Fruit fly (Drosophila melanogaster) whole organism, wandering third instar larva: ENCODE measurements around the gene CG43880.
A peak's percentile ranks its signal among the peaks of the same experiment; 100 is the strongest.

Experiments used
- CG9705 ChIP-seq: fragments of 200-800 bp; sonication (Bioruptor generic); optimal IDR thresholded peaks from 2 replicates; lab custom pipeline; 2018; ENCODE audit warnings: missing biosample characterization, mild to moderate bottlenecking, missing genetic modification characterization
- Dfd ChIP-seq: fragments of >200 bp; optimal IDR thresholded peaks from 2 replicates; lab custom pipeline; 2017; ENCODE audit warnings: missing biosample characterization, missing genetic modification characterization
- Dif ChIP-seq: fragments of 200-275, 200-300 bp; sonication (Bioruptor generic); optimal IDR thresholded peaks from 2 replicates; lab custom pipeline; 2018; ENCODE audit warnings: missing biosample characterization, missing genetic modification characterization; ENCODE audit not compliant: partially characterized antibody
- HLH106 ChIP-seq: fragments of 200-800 bp; optimal IDR thresholded peaks from 3 replicates; lab custom pipeline; 2019; ENCODE audit warnings: missing biosample characterization, mild to moderate bottlenecking, missing genetic modification characterization, moderate library complexity
- Hnf4 ChIP-seq: fragments of 200-800 bp; sonication (Bioruptor generic); optimal IDR thresholded peaks from 2 replicates; lab custom pipeline; 2016; ENCODE audit warnings: missing biosample characterization, mild to moderate bottlenecking, missing genetic modification characterization
- Hr83 ChIP-seq: fragments of 200-300 bp; sonication (Bioruptor generic); optimal IDR thresholded peaks from 2 replicates; lab custom pipeline; 2016; ENCODE audit warnings: missing biosample characterization, mild to moderate bottlenecking, missing genetic modification characterization, moderate library complexity; ENCODE audit not compliant: poor library complexity, severe bottlenecking
- Jra ChIP-seq: sonication (Bioruptor generic); optimal IDR thresholded peaks from 2 replicates; lab custom pipeline; 2016; ENCODE audit warnings: missing biosample characterization, missing genetic modification characterization
- Myc ChIP-seq: fragments of >200 bp; optimal IDR thresholded peaks from 2 replicates; lab custom pipeline; 2017
- N ChIP-seq: fragments of >200 bp; optimal IDR thresholded peaks from 2 replicates; lab custom pipeline; 2018; ENCODE audit warnings: missing biosample characterization, missing external identifiers, missing genetic modification characterization
- Rel ChIP-seq, 2 experiments: fragments of 200-800 bp; sonication (Bioruptor generic) in 1 of 2; optimal IDR thresholded peaks; 2 replicates in 1 of 2; 3 replicates in 1 of 2; lab custom pipeline; 2016 to 2019; ENCODE audit warnings: mild to moderate bottlenecking in 2 of 2, missing biosample characterization in 2 of 2, missing genetic modification characterization in 2 of 2, moderate library complexity in 1 of 2
- Sp1 ChIP-seq: fragments of 200-800 bp; sonication (Bioruptor generic); optimal IDR thresholded peaks from 3 replicates; lab custom pipeline; 2019; ENCODE audit warnings: missing biosample characterization, mild to moderate bottlenecking, missing genetic modification characterization, moderate library complexity
- Vsx2 ChIP-seq: fragments of 200-300, 225-300 bp; sonication (Bioruptor generic); optimal IDR thresholded peaks from 2 replicates; lab custom pipeline; 2018; ENCODE audit warnings: missing biosample characterization, missing genetic modification characterization; ENCODE audit not compliant: partially characterized antibody
- br ChIP-seq: fragments of 200-800 bp; sonication (Bioruptor generic); optimal IDR thresholded peaks from 2 replicates; lab custom pipeline; 2016; ENCODE audit warnings: missing biosample characterization, missing genetic modification characterization
- brk ChIP-seq: fragments of 200-800 bp; sonication (Bioruptor generic); optimal IDR thresholded peaks from 2 replicates; lab custom pipeline; 2016; ENCODE audit warnings: missing biosample characterization, mild to moderate bottlenecking, missing genetic modification characterization
- dl ChIP-seq, 2 experiments: fragments of 175-275, 200-275 bp in 1 of 2; fragments of 200-275 bp in 1 of 2; sonication (Bioruptor generic); optimal IDR thresholded peaks; lab custom pipeline; 2018; ENCODE audit warnings: mild to moderate bottlenecking in 2 of 2, missing biosample characterization in 2 of 2, missing genetic modification characterization in 2 of 2, moderate library complexity in 2 of 2; ENCODE audit not compliant: partially characterized antibody in 2 of 2, insufficient read depth in 1 of 2
- dmrt93B ChIP-seq: fragments of 200-800 bp; sonication (Bioruptor generic); optimal IDR thresholded peaks from 2 replicates; lab custom pipeline; 2018; ENCODE audit warnings: missing biosample characterization, mild to moderate bottlenecking, missing genetic modification characterization
- dsf ChIP-seq: sonication (Bioruptor generic); optimal IDR thresholded peaks from 2 replicates; lab custom pipeline; 2016; ENCODE audit warnings: missing biosample characterization, missing genetic modification characterization, borderline replicate concordance
- ey ChIP-seq: fragments of 200-800 bp; sonication (Bioruptor generic); optimal IDR thresholded peaks from 2 replicates; lab custom pipeline; 2016; ENCODE audit warnings: missing biosample characterization, missing genetic modification characterization
- fru ChIP-seq: fragments of 200-800 bp; sonication (Bioruptor generic); optimal IDR thresholded peaks from 3 replicates; lab custom pipeline; 2016; ENCODE audit warnings: missing biosample characterization, mild to moderate bottlenecking, missing genetic modification characterization
- h ChIP-seq: fragments of 200-800 bp; sonication (Bioruptor generic); optimal IDR thresholded peaks from 3 replicates; lab custom pipeline; 2016; ENCODE audit warnings: missing biosample characterization, mild to moderate bottlenecking, missing genetic modification characterization
- jim ChIP-seq: fragments of 175-275, 200-325 bp; sonication (Bioruptor generic); optimal IDR thresholded peaks from 2 replicates; lab custom pipeline; 2016; ENCODE audit warnings: missing biosample characterization, mild to moderate bottlenecking, missing genetic modification characterization
- lola ChIP-seq: fragments of >200 bp; optimal IDR thresholded peaks from 2 replicates; lab custom pipeline; 2017; ENCODE audit warnings: missing biosample characterization, missing genetic modification characterization
- psq ChIP-seq: fragments of 200-800 bp; sonication (Bioruptor generic); optimal IDR thresholded peaks from 3 replicates; lab custom pipeline; 2017; ENCODE audit warnings: missing biosample characterization, mild to moderate bottlenecking, missing genetic modification characterization, moderate library complexity
- rgr ChIP-seq: fragments of 200-800 bp; sonication (Bioruptor generic); optimal IDR thresholded peaks from 3 replicates; lab custom pipeline; 2016; ENCODE audit warnings: missing biosample characterization, mild to moderate bottlenecking, missing genetic modification characterization
- tai ChIP-seq: sonication (Bioruptor generic); optimal IDR thresholded peaks from 2 replicates; lab custom pipeline; 2016; ENCODE audit warnings: missing biosample characterization, missing genetic modification characterization
- usp ChIP-seq: fragments of >200 bp; optimal IDR thresholded peaks from 2 replicates; lab custom pipeline; 2017; ENCODE audit warnings: missing biosample characterization, missing genetic modification characterization

The CG43880 gene

DNA sequence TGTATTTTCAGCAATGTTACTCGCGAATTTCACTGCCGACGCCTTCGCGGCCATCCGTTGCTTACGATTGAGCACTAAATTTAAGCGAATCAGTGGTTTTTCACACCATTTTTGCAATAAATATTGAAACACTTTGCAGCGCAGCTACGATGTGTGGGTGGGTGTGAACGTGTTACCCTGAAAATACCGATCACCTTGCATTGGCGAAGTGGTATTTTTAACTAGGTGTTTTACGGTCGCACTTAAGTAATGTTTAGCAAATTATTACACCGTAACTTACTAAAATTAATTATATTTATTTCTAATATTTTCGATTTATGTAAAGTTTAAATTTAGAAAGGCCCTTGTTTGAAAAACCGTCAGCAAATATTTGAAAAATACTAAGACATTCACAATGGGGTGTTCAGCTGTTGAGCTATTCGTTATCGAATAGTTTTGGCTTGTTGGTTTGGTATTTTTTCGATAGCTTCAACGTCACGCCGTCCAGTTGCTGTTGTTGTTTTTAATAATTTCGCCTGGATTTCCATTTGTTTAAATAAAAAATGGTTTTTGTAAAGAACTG lies 10.1 kb downstream of the CG43880 start, which contains the start of the genes syd and Srp9:
TSS of gene syd (minus strand) at position 188 of the 562 bp plus-strand sequence.
TSS of gene Srp9 (plus strand) at position 441 of the 562 bp plus-strand sequence.
- TF ChIP-seq Sp1, result no peak
- peak; percentile 63 for TF ChIP-seq psq (GFP tag; lab: Kevin White, UChicago)
- no peak for TF ChIP-seq Myc (lab: Kevin White, UChicago)
- no peak for TF ChIP-seq Rel (GFP tag; optimal IDR thresholded peaks at IDR 0.05; lab: Kevin White, UChicago)
- peak; percentile 56 for TF ChIP-seq Rel (tag; optimal IDR thresholded peaks at IDR 0.05; lab: Kevin White, UChicago)
- TF ChIP-seq brk, result peak; percentile 7

- TF ChIP-seq Dif (GFP tag; lab: Kevin White, UChicago), result no peak
- TF ChIP-seq psq (GFP tag; lab: Kevin White, UChicago), result peak; percentile 78
- no peak for TF ChIP-seq fru
- no peak for TF ChIP-seq br (GFP tag; lab: Kevin White, UChicago)
- TF ChIP-seq Dfd (GFP tag; lab: Kevin White, UChicago), result no peak
- TF ChIP-seq brk, result no peak
These were observed 10.7 kb downstream of the CG43880 start for dm6 chr3L:7935409-7935932.

DNA sequence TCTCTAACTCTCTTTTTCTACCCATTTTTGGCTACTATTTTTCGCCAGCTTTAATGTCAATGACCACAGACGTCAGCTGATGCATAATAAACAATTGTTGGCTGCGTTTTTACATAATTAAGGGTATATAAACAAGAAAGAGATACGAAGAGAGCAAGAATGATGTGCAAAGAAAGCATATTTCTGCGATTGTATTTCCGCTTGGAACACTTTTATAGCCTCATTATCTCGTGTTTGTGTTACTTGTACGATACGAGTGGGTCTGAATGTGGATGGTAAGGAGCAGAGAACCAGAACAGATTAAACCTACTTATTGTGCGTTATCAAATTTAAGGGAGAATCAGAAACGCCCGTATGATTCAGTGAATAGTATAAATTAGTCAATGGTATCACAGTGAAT lies 11.3 kb downstream of the CG43880 start:
- TF ChIP-seq jim, result no peak
- no peak for TF ChIP-seq Hnf4 (GFP tag; lab: Kevin White, UChicago)
- no peak for TF ChIP-seq tai (GFP tag; lab: Kevin White, UChicago)
- TF ChIP-seq Jra (GFP tag; lab: Kevin White, UChicago), result no peak
- no peak for TF ChIP-seq fru
- no peak for TF ChIP-seq N (GFP tag; lab: Kevin White, UChicago)
- TF ChIP-seq dsf (GFP tag; lab: Kevin White, UChicago), result no peak
- no peak for TF ChIP-seq HLH106 (tag; lab: Kevin White, UChicago)
- no peak for TF ChIP-seq Dif (GFP tag; lab: Kevin White, UChicago)
- TF ChIP-seq Hr83 (GFP tag; lab: Kevin White, UChicago), result no peak
- TF ChIP-seq dl (GFP tag; optimal IDR thresholded peaks at IDR 0.05; lab: Kevin White, UChicago; ENCODE audit: insufficient read depth in 1 of 2, partially characterized antibody in 2 of 2), result no peak
- TF ChIP-seq Rel (GFP tag; optimal IDR thresholded peaks at IDR 0.05; lab: Kevin White, UChicago), result no peak
- no peak for TF ChIP-seq Rel (tag; optimal IDR thresholded peaks at IDR 0.05; lab: Kevin White, UChicago)
- no peak for TF ChIP-seq Vsx2 (GFP tag; lab: Kevin White, UChicago)
- no peak for TF ChIP-seq CG9705 (GFP tag; lab: Kevin White, UChicago)
- no peak for TF ChIP-seq h
- TF ChIP-seq ey (GFP tag; lab: Kevin White, UChicago), result no peak
- TF ChIP-seq lola, result no peak
- TF ChIP-seq usp (GFP tag; lab: Kevin White, UChicago), result no peak

DNA sequence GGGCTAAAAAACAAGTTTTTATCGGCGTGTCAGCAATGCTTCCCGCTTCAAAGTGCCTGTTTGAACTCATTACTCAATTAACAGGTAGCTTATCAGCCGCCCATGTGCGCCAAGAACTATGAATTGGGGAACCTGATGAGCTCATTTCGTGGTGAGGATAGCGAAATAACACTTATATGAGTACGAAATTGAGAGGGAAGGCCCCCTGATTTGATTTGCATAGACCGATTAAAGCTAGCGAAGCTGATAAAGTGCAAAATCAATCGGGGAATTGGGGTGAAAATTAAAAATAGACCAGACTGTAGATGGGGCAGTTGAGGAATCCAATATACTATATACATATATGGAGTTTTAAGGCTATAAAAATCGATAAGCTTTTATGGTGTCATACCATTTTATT lies 11.9 kb downstream of the CG43880 start:
- TF ChIP-seq Rel (GFP tag; optimal IDR thresholded peaks at IDR 0.05; lab: Kevin White, UChicago) (no peak), Rel (tag; optimal IDR thresholded peaks at IDR 0.05; lab: Kevin White, UChicago) (peak; percentile 61), N (GFP tag; lab: Kevin White, UChicago) (no peak)

DNA sequence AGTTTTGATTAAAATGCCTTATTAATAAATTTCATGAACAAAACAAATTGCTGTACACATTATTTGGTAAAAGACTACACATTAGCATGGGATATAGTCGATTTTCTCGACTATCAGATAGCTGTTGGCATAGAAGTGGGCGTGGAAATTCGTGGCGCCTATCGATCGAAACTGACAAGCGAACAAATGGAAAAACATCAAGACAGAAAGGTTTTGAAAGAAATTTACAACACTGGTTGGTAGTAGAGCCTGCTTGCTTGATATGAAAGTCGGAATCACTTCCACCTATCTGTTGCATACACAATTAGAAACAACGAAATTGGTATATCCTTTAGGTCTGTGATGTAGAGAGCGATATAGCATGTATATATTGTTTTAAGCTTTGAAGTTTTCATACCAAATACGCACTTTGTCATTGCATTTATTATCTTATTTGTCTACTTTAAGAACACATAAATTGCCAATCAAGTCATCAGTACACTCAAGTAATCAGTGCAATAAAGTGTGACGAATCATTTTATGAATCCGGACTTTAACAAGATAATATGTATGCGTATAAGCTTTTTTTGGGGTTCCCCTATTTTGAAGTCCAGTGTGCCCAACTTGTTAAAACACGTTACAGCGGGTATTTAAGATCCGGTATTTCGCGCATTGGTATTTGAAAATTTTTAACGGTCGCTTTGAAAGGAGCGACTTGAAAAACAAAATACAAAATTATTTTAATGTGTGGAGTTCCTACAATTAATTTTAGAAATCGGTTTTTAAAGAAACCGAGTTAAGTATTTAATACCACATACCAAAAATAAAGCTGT lies 30.1 kb downstream of the CG43880 start:
- TF ChIP-seq dmrt93B (GFP tag; lab: Kevin White, UChicago), result no peak
- no peak for TF ChIP-seq Rel (GFP tag; optimal IDR thresholded peaks at IDR 0.05; lab: Kevin White, UChicago)
- peak; percentile 99 for TF ChIP-seq Rel (tag; optimal IDR thresholded peaks at IDR 0.05; lab: Kevin White, UChicago)
- no peak for TF ChIP-seq fru
- TF ChIP-seq rgr (GFP tag; lab: Kevin White, UChicago), result no peak
